Worm (Caenorhabditis elegans) whole organism, L1 larva: ENCODE measurements around the gene flp-12.

ENCODE experiments used
- aha-1 ChIP-seq: fragments of 150-350 bp; optimal IDR thresholded peaks from 2 replicates; lab custom pipeline; 2014; ENCODE audit warnings: missing biosample characterization, missing genetic modification characterization
- aly-2 ChIP-seq: fragments of 150-350 bp; optimal IDR thresholded peaks from 2 replicates; lab custom pipeline; 2014; ENCODE audit warnings: missing biosample characterization, missing genetic modification characterization
- blmp-1 ChIP-seq: fragments of 150-350 bp; optimal IDR thresholded peaks from 2 replicates; lab custom pipeline; 2014; ENCODE audit warnings: missing biosample characterization, missing genetic modification characterization
- ces-1 ChIP-seq: fragments of 150-350 bp; optimal IDR thresholded peaks from 2 replicates; lab custom pipeline; 2014; ENCODE audit warnings: missing biosample characterization, missing genetic modification reagents, missing genetic modification characterization
- dpl-1 ChIP-seq, 3 experiments: fragments of 150-350 bp in 2 of 3; sonication (generic microtip) in 1 of 3; optimal IDR thresholded peaks; 2 replicates each; lab custom pipeline; 2014 to 2017; ENCODE audit warnings: missing biosample characterization in 3 of 3, missing genetic modification characterization in 3 of 3, missing genetic modification reagents in 3 of 3
- fkh-10 ChIP-seq: sonication (generic microtip); optimal IDR thresholded peaks from 2 replicates; lab custom pipeline; 2017; ENCODE audit warnings: missing biosample characterization, missing genetic modification reagents, missing genetic modification characterization
- hlh-17 ChIP-seq: fragments of 200-800 bp; sonication (Bioruptor generic); optimal IDR thresholded peaks from 2 replicates; lab custom pipeline; 2018; ENCODE audit warnings: missing genetic modification characterization, mild to moderate bottlenecking, missing compliant biosample characterization, moderate library complexity, borderline replicate concordance
- jun-1 ChIP-seq: fragments of 150-350 bp; optimal IDR thresholded peaks from 2 replicates; lab custom pipeline; 2014; ENCODE audit warnings: missing biosample characterization, missing genetic modification reagents, missing genetic modification characterization
- lsy-2 ChIP-seq, 2 experiments: fragments of 150-350 bp; optimal IDR thresholded peaks; 2 replicates each; lab custom pipeline; 2014; ENCODE audit warnings: missing biosample characterization in 2 of 2, missing genetic modification characterization in 2 of 2
- nhr-76 ChIP-seq: sonication (generic microtip); optimal IDR thresholded peaks from 2 replicates; lab custom pipeline; 2017; ENCODE audit warnings: missing biosample characterization, missing genetic modification characterization
- pqm-1 ChIP-seq: sonication (generic microtip); optimal IDR thresholded peaks from 3 replicates; lab custom pipeline; 2017; ENCODE audit warnings: missing biosample characterization, missing genetic modification characterization
- snpc-4 ChIP-seq: fragments of 150-350 bp; optimal IDR thresholded peaks from 2 replicates; lab custom pipeline; 2014; ENCODE audit warnings: missing biosample characterization, missing genetic modification characterization
- unc-62 ChIP-seq: fragments of 150-350 bp; optimal IDR thresholded peaks from 2 replicates; lab custom pipeline; 2014; ENCODE audit warnings: missing biosample characterization, missing genetic modification reagents, missing genetic modification characterization
- ztf-11 ChIP-seq, 2 experiments: sonication (generic microtip); optimal IDR thresholded peaks; 2 replicates each; lab custom pipeline; 2016 to 2017; ENCODE audit warnings: missing genetic modification characterization in 2 of 2, missing biosample characterization in 1 of 2, missing compliant biosample characterization in 1 of 2

- TF ChIP-seq pqm-1 (tag; lab: Kevin White, UChicago) = no peak
- no peak for TF ChIP-seq ces-1 (GFP tag; lab: Kevin White, UChicago)
- peak in 1 of 3 experiments; percentile 47 for TF ChIP-seq dpl-1 (GFP tag; optimal IDR thresholded peaks at IDR 0.05; lab: Kevin White, UChicago)
- no peak for TF ChIP-seq hlh-17 (GFP tag; lab: Kevin White, UChicago)
- no peak for TF ChIP-seq fkh-10 (GFP tag; lab: Kevin White, UChicago)
- no peak for TF ChIP-seq aly-2 (tag; lab: Kevin White, UChicago)
- no peak for TF ChIP-seq blmp-1
- TF ChIP-seq nhr-76 (tag; lab: Kevin White, UChicago) = no peak
- no peak for TF ChIP-seq snpc-4 (tag; lab: Kevin White, UChicago)
- no peak for TF ChIP-seq unc-62 (GFP tag; lab: Kevin White, UChicago)
- TF ChIP-seq lsy-2 (tag; optimal IDR thresholded peaks at IDR 0.05; lab: Kevin White, UChicago) = no peak
- no peak for TF ChIP-seq ztf-11 (tag; optimal IDR thresholded peaks at IDR 0.05; lab: Kevin White, UChicago)
- no peak for TF ChIP-seq jun-1 (tag; lab: Kevin White, UChicago)
- TF ChIP-seq aha-1 (tag; lab: Kevin White, UChicago) = no peak
Observed at ce11 chrX:4616832-4617231, 24.7 kb upstream of the flp-12 start.
